Worm (Caenorhabditis elegans): ENCODE data around the gene M163.5.

The M163.5 gene

ce11 chrX:14513462-14513861 lies 39.6 kb downstream of the M163.5 start (continued):
- TF ChIP-seq unc-130 (GFP tag; optimal IDR thresholded peaks at IDR 0.05) (no peak), lin-15B (tag; optimal IDR thresholded peaks at IDR 0.05) (no peak)

ce11 chrX:14515028-14515427 lies 41.2 kb downstream of the M163.5 start, which contains the start of gene gcsh-1:
TSS of gene gcsh-1 (minus strand) at chrX:14515073.
- TF ChIP-seq pqm-1 (tag; optimal IDR thresholded peaks at IDR 0.05) (peak; percentile 44), nhr-28 (tag; optimal IDR thresholded peaks at IDR 0.05) (peak; percentile 67), Y5F2A.4 (GFP tag; optimal IDR thresholded peaks at IDR 0.05) (no peak), Y48G9A.11 (GFP tag; IDR thresholded peaks at IDR 0.05) (no peak), aha-1 (tag) (no peak), ztf-7 (tag; optimal IDR thresholded peaks at IDR 0.05) (no peak), T20F7.1 (GFP tag; optimal IDR thresholded peaks at IDR 0.05) (no peak), nhr-77 (tag; optimal IDR thresholded peaks at IDR 0.05) (no peak), dmd-6 (GFP tag; IDR thresholded peaks at IDR 0.05) (peak; percentile 56), aly-2 (tag; optimal IDR thresholded peaks at IDR 0.05) (no peak)

- TF ChIP-seq dve-1 (tag; optimal IDR thresholded peaks at IDR 0.05; ENCODE audit: insufficient read depth) (peak; percentile 5), dmd-6 (GFP tag; IDR thresholded peaks at IDR 0.05) (peak; percentile 55; the same call in 1 of the 2 replicates), php-3 (GFP tag; IDR thresholded peaks at IDR 0.05) (no peak)
Observed at ce11 chrX:14516560-14516959, 42.7 kb downstream of the M163.5 start, which contains the start of gene D1025.10. TSS of gene D1025.10 (plus strand) at chrX:14516860.

- TF ChIP-seq Y48G9A.11 (GFP tag; IDR thresholded peaks at IDR 0.05) (no peak), lir-3 (tag; optimal IDR thresholded peaks at IDR 0.05) (no peak), egl-43 (GFP tag; IDR thresholded peaks at IDR 0.05) (0 out of 2 replicates have a peak, but pooled peaks have one; percentile 10), set-16 (GFP tag; IDR thresholded peaks at IDR 0.05) (peak; percentile 36), daf-19 (GFP tag; conservative IDR thresholded peaks at IDR 0.05) (no peak), F10B5.3 (tag; optimal IDR thresholded peaks at IDR 0.05) (no peak), ZK546.5 (tag; optimal IDR thresholded peaks at IDR 0.05) (no peak), aha-1 (tag) (peak; percentile 85)
Observed at ce11 chrX:14517842-14518241, 44.0 kb downstream of the M163.5 start.

- no peak for TF ChIP-seq snpc-4 (tag; optimal IDR thresholded peaks at IDR 0.05)
- TF ChIP-seq ama-1 (optimal IDR thresholded peaks at IDR 0.05) = no peak
- no peak for TF ChIP-seq ctbp-1 (GFP tag; IDR thresholded peaks at IDR 0.05)
- no peak for TF ChIP-seq arid-1 (GFP tag; conservative IDR thresholded peaks at IDR 0.05)
- TF ChIP-seq nhr-41 (GFP tag; IDR thresholded peaks at IDR 0.05) = no peak
- TF ChIP-seq vab-7 (GFP tag; IDR thresholded peaks at IDR 0.05) = no peak
- no peak for TF ChIP-seq nhr-6 (tag; optimal IDR thresholded peaks at IDR 0.05)
- no peak for TF ChIP-seq ceh-62 (tag; optimal IDR thresholded peaks at IDR 0.05)
- TF ChIP-seq egl-27 (tag; optimal IDR thresholded peaks at IDR 0.05) = no peak
- no peak for TF ChIP-seq ztf-11 (tag; optimal IDR thresholded peaks at IDR 0.05)
- no peak for TF ChIP-seq dpl-1 (GFP tag; optimal IDR thresholded peaks at IDR 0.05)
Observed at ce11 chrX:14520463-14520862, 46.6 kb downstream of the M163.5 start, which contains the start of gene D1025.1. TSS of gene D1025.1 (plus strand) at chrX:14520763.

ce11 chrX:14523275-14523674 lies 49.4 kb downstream of the M163.5 start, which contains the start of gene nspc-16:
TSS of gene nspc-16 (plus strand) at chrX:14523575.
- no peak for TF ChIP-seq gei-8 (GFP tag; optimal IDR thresholded peaks at IDR 0.05)
- no peak for TF ChIP-seq unc-130 (GFP tag; optimal IDR thresholded peaks at IDR 0.05)
- no peak for TF ChIP-seq ceh-82 (tag; optimal IDR thresholded peaks at IDR 0.05)
- no peak for TF ChIP-seq F49E8.2 (tag; optimal IDR thresholded peaks at IDR 0.05; ENCODE audit: borderline replicate concordance)
